Worm (Caenorhabditis elegans): ENCODE measurements around the gene F20D6.9.
A peak's percentile ranks its signal among the peaks of the same experiment; 100 is the strongest.

DNA sequence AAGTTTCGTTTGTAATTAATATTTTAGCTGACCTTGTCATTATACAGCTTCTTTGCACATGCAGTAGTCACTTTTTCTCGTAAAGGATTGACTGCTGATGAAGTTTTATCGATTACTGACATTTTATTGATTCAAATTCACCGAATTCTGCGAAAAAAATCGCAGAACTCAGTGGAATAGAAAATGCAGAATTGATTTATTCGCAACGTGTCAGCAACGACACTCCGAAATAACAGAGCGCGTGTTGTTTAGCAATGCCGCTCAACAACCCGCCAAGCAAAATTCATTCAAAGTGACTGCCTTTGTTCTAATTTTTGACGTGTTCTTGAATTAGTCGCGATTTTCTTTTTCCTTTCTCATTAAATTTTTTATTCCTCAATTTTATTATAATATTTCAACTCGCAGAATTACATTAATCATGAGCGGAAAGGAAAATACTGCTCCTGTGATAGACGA, 43.9 kb upstream of the F20D6.9 start, which contains the start of the genes cogc-6 and air-1:
- peak in 1 of 2 experiments; percentile 52 for TF ChIP-seq lsy-2 (tag; optimal IDR thresholded peaks at IDR 0.05)
- TF ChIP-seq aly-2 (tag; optimal IDR thresholded peaks at IDR 0.05), result no peak
- no peak for TF ChIP-seq efl-3 (GFP tag; optimal IDR thresholded peaks at IDR 0.05)
- TF ChIP-seq pax-3 (tag; optimal IDR thresholded peaks at IDR 0.05), result no peak
